Fruit fly (Drosophila melanogaster): ENCODE data around the gene Surf4.

Gene Surf4

dm6 chr3R:15356645-15357431 lies 10.9 kb upstream of the Surf4 start, which contains the start of the genes Atg4b and Hibch (continued):
- TF ChIP-seq zfh2 (GFP tag; optimal IDR thresholded peaks at IDR 0.05) (peak; percentile 69), CG9437 (GFP tag; optimal IDR thresholded peaks at IDR 0.05) (peak; percentile 72), ewg (GFP tag; optimal IDR thresholded peaks at IDR 0.05) (peak; percentile 98), zen (tag; optimal IDR thresholded peaks at IDR 0.05) (peak; percentile 91), grau (tag; optimal IDR thresholded peaks at IDR 0.05) (peak; percentile 89), CG10462 (GFP tag; optimal IDR thresholded peaks at IDR 0.05) (peak; percentile 57), HmgD (GFP tag; optimal IDR thresholded peaks at IDR 0.05) (no peak), dpn (GFP tag; optimal IDR thresholded peaks at IDR 0.05) (peak in 1 of 2 experiments; percentile 75), eyg (GFP tag; optimal IDR thresholded peaks at IDR 0.05) (no peak), CG5245 (GFP tag; optimal IDR thresholded peaks at IDR 0.05) (peak; percentile 70), Trl (optimal IDR thresholded peaks at IDR 0.05) (no peak), Trl (GFP tag; optimal IDR thresholded peaks at IDR 0.05) (no peak), CG18011 (GFP tag; optimal IDR thresholded peaks at IDR 0.05) (peak; percentile 58), CG14014 (GFP tag; IDR thresholded peaks at IDR 0.05) (peak; percentile 69), disco-r (GFP tag; optimal IDR thresholded peaks at IDR 0.05) (no peak), vvl (GFP tag; IDR thresholded peaks at IDR 0.05) (peak; percentile 81; the same call in 1 of the 2 replicates), Chrac-16 (GFP tag; optimal IDR thresholded peaks at IDR 0.05) (peak; percentile 79), Spps (tag; optimal IDR thresholded peaks at IDR 0.05) (peak; percentile 65), CG10959 (GFP tag; IDR thresholded peaks at IDR 0.05) (peak; percentile 65), dmrt99B (tag; optimal IDR thresholded peaks at IDR 0.05) (no peak), Vsx1 (GFP tag; optimal IDR thresholded peaks at IDR 0.05) (no peak), Hand (GFP tag; optimal IDR thresholded peaks at IDR 0.05) (peak; percentile 57), CG6683 (GFP tag; optimal IDR thresholded peaks at IDR 0.05) (peak; percentile 68), CG12104 (GFP tag; optimal IDR thresholded peaks at IDR 0.05) (peak; percentile 79)

- TF ChIP-seq amos (GFP tag; IDR thresholded peaks at IDR 0.05; ENCODE audit: partially characterized antibody) (0 out of 2 replicates have a peak, but pooled peaks have one; percentile 5), shn (GFP tag; optimal IDR thresholded peaks at IDR 0.05) (no peak), CG1832 (GFP tag; optimal IDR thresholded peaks at IDR 0.05) (no peak), CG15696 (tag; optimal IDR thresholded peaks at IDR 0.05) (no peak), lov (optimal IDR thresholded peaks at IDR 0.05) (no peak), lov (GFP tag; IDR thresholded peaks at IDR 0.05) (0 out of 3 replicates have a peak, but pooled peaks have one; percentile 22)
Observed at dm6 chr3R:15356152-15356551, 10.2 kb upstream of the Surf4 start.

- TF ChIP-seq CG13894 (tag; optimal IDR thresholded peaks at IDR 0.05) (no peak), aop (GFP tag; IDR thresholded peaks at IDR 0.05) (no peak), Meics (GFP tag; optimal IDR thresholded peaks at IDR 0.05) (peak; percentile 5), CG14965 (GFP tag; optimal IDR thresholded peaks at IDR 0.05; ENCODE audit: borderline replicate concordance) (no peak), CG17328 (GFP tag; IDR thresholded peaks at IDR 0.05) (no peak), Atf-2 (GFP tag; optimal IDR thresholded peaks at IDR 0.05) (no peak), cg (GFP tag; optimal IDR thresholded peaks at IDR 0.05) (no peak), CG4707 (GFP tag; optimal IDR thresholded peaks at IDR 0.05) (no peak), MESR4 (GFP tag; optimal IDR thresholded peaks at IDR 0.05) (no peak), CG8359 (GFP tag; optimal IDR thresholded peaks at IDR 0.05; ENCODE audit: borderline replicate concordance) (no peak), CG9727 (GFP tag; optimal IDR thresholded peaks at IDR 0.05) (peak; percentile 3), GATAe (GFP tag; conservative IDR thresholded peaks at IDR 0.05) (no peak), CG14441 (GFP tag; IDR thresholded peaks at IDR 0.05) (no peak), CG9797 (GFP tag; optimal IDR thresholded peaks at IDR 0.05) (no peak), br (optimal IDR thresholded peaks at IDR 0.05) (no peak), nau (GFP tag; optimal IDR thresholded peaks at IDR 0.05) (no peak), exex (tag; optimal IDR thresholded peaks at IDR 0.05) (no peak), Asciz (GFP tag; optimal IDR thresholded peaks at IDR 0.05) (no peak), bcd (GFP tag; optimal IDR thresholded peaks at IDR 0.05) (no peak)
Observed at dm6 chr3R:15354019-15354418, 8.0 kb upstream of the Surf4 start.
